Worm (Caenorhabditis elegans) whole organism, L3 larva: ENCODE data around the gene pigs-1.
A peak's percentile ranks its signal among the peaks of the same experiment; 100 is the strongest.

Source experiments
- R02D3.7 ChIP-seq: fragments of 150-350 bp; optimal IDR thresholded peaks from 2 replicates; lab custom pipeline; 2014; ENCODE audit warnings: missing biosample characterization, missing genetic modification characterization
- ZK546.5 ChIP-seq: sonication (generic microtip); optimal IDR thresholded peaks from 2 replicates; lab custom pipeline; 2017; ENCODE audit warnings: missing biosample characterization, missing genetic modification characterization
- aly-2 ChIP-seq: fragments of 150-350 bp; optimal IDR thresholded peaks from 2 replicates; lab custom pipeline; 2014; ENCODE audit warnings: missing biosample characterization, missing genetic modification characterization
- ama-1 ChIP-seq: fragments of 150-350 bp; optimal IDR thresholded peaks from 2 replicates; lab custom pipeline; 2018
- ceh-28 ChIP-seq: fragments of 150-350 bp; optimal IDR thresholded peaks from 2 replicates; lab custom pipeline; 2014; ENCODE audit warnings: missing biosample characterization, missing genetic modification reagents, missing genetic modification characterization
- ceh-82 ChIP-seq: fragments of 150-350 bp; optimal IDR thresholded peaks from 2 replicates; lab custom pipeline; 2014; ENCODE audit warnings: missing biosample characterization, missing genetic modification characterization
- mdl-1 ChIP-seq: fragments of 150-350 bp; optimal IDR thresholded peaks from 2 replicates; lab custom pipeline; 2014; ENCODE audit warnings: missing biosample characterization, missing genetic modification characterization
- nhr-11 ChIP-seq: fragments of 150-350 bp; optimal IDR thresholded peaks from 2 replicates; lab custom pipeline; 2014; ENCODE audit warnings: missing biosample characterization, missing genetic modification characterization
- nhr-12 ChIP-seq: fragments of 150-350 bp; optimal IDR thresholded peaks from 2 replicates; lab custom pipeline; 2014; ENCODE audit warnings: missing biosample characterization, missing genetic modification characterization
- nhr-77 ChIP-seq: fragments of 150-350 bp; optimal IDR thresholded peaks from 2 replicates; lab custom pipeline; 2014; ENCODE audit warnings: missing biosample characterization, missing genetic modification characterization
- snpc-4 ChIP-seq: fragments of 150-350 bp; optimal IDR thresholded peaks from 2 replicates; lab custom pipeline; 2014; ENCODE audit warnings: missing biosample characterization, missing genetic modification characterization
- tbx-2 ChIP-seq: sonication (generic microtip); optimal IDR thresholded peaks from 2 replicates; lab custom pipeline; 2016; ENCODE audit warnings: mild to moderate bottlenecking, missing genetic modification characterization, missing compliant biosample characterization
- unc-62 ChIP-seq: fragments of 150-350 bp; sonication (generic microtip); optimal IDR thresholded peaks from 4 replicates; lab custom pipeline; 2014; ENCODE audit warnings: missing biosample characterization, missing genetic modification reagents, missing genetic modification characterization
- ztf-11 ChIP-seq: fragments of 150-350 bp; optimal IDR thresholded peaks from 2 replicates; lab custom pipeline; 2014; ENCODE audit warnings: missing biosample characterization, missing genetic modification characterization

- TF ChIP-seq R02D3.7 (tag; lab: Kevin White, UChicago) (peak; percentile 20), unc-62 (GFP tag; lab: Kevin White, UChicago) (no peak), snpc-4 (tag; lab: Kevin White, UChicago) (peak; percentile 42), nhr-77 (tag; lab: Kevin White, UChicago) (no peak), mdl-1 (tag; lab: Kevin White, UChicago) (no peak), ceh-82 (tag; lab: Kevin White, UChicago) (peak; percentile 20), nhr-11 (tag; lab: Kevin White, UChicago) (no peak), nhr-12 (no peak), ceh-28 (tag; lab: Kevin White, UChicago) (no peak), ztf-11 (tag; lab: Kevin White, UChicago) (no peak), ama-1 (lab: Kevin White, UChicago) (peak; percentile 23), tbx-2 (tag; lab: Kevin White, UChicago) (no peak), ZK546.5 (peak; percentile 51), aly-2 (tag; lab: Kevin White, UChicago) (no peak)
Measured at ce11 chrIV:10128906-10129386, 19.9 kb downstream of the pigs-1 start, which contains the start of the genes gtbp-1 and K08F4.3.
